Worm (Caenorhabditis elegans): ENCODE results near the gene spig-5.

The spig-5 gene

ce11 chrV:14347234-14347826 is 39.1 kb downstream of the spig-5 start, which contains the start of gene cept-2 (continued):
- TF ChIP-seq fkh-6 (tag; optimal IDR thresholded peaks at IDR 0.05) (no peak), ceh-18 (tag; optimal IDR thresholded peaks at IDR 0.05) (peak; percentile 77), ama-1 (optimal IDR thresholded peaks at IDR 0.05) (no peak), npax-4 (tag; optimal IDR thresholded peaks at IDR 0.05) (no peak), Y22D7AL.16 (tag; optimal IDR thresholded peaks at IDR 0.05) (no peak), hlh-13 (GFP tag; optimal IDR thresholded peaks at IDR 0.05) (no peak), unc-3 (GFP tag; conservative IDR thresholded peaks at IDR 0.05) (no peak), unc-3 (tag; optimal IDR thresholded peaks at IDR 0.05) (no peak), pros-1 (tag; optimal IDR thresholded peaks at IDR 0.05) (no peak), odd-2 (tag; optimal IDR thresholded peaks at IDR 0.05) (no peak), gmeb-2 (tag; optimal IDR thresholded peaks at IDR 0.05) (peak; percentile 21), rnt-1 (tag; optimal IDR thresholded peaks at IDR 0.05) (peak; percentile 84), fax-1 (tag; optimal IDR thresholded peaks at IDR 0.05) (peak; percentile 75), ztf-16 (tag; optimal IDR thresholded peaks at IDR 0.05) (peak; percentile 57), ceh-45 (GFP tag; IDR thresholded peaks at IDR 0.05) (no peak), nfya-1 (tag; optimal IDR thresholded peaks at IDR 0.05) (peak; percentile 75), unc-86 (tag; optimal IDR thresholded peaks at IDR 0.05) (peak; percentile 59), hlh-6 (tag; optimal IDR thresholded peaks at IDR 0.05) (no peak), C08G9.2 (tag; optimal IDR thresholded peaks at IDR 0.05) (peak; percentile 84), K09A11.1 (tag; optimal IDR thresholded peaks at IDR 0.05; ENCODE audit: insufficient read depth) (peak; percentile 21), elt-2 (tag; optimal IDR thresholded peaks at IDR 0.05) (no peak), ceh-30 (tag; optimal IDR thresholded peaks at IDR 0.05) (no peak), ahr-1 (tag; optimal IDR thresholded peaks at IDR 0.05) (peak; percentile 57), ttx-3 (tag; optimal IDR thresholded peaks at IDR 0.05) (no peak), T23F11.4 (GFP tag; optimal IDR thresholded peaks at IDR 0.05) (no peak), ceh-34 (tag; optimal IDR thresholded peaks at IDR 0.05) (peak; percentile 61), unc-55 (GFP tag; optimal IDR thresholded peaks at IDR 0.05) (no peak), syd-9 (tag; optimal IDR thresholded peaks at IDR 0.05) (no peak), hlh-8 (tag; optimal IDR thresholded peaks at IDR 0.05) (peak; percentile 58), lin-11 (tag; optimal IDR thresholded peaks at IDR 0.05) (no peak), ceh-31 (tag; optimal IDR thresholded peaks at IDR 0.05) (peak; percentile 94), ceh-6 (GFP tag; optimal IDR thresholded peaks at IDR 0.05) (no peak), C38D4.7 (GFP tag; optimal IDR thresholded peaks at IDR 0.05) (no peak), madf-2 (tag; optimal IDR thresholded peaks at IDR 0.05) (peak; percentile 44), pha-4 (tag; optimal IDR thresholded peaks at IDR 0.05) (no peak), tbx-2 (tag; optimal IDR thresholded peaks at IDR 0.05) (peak; percentile 87), pqm-1 (tag; optimal IDR thresholded peaks at IDR 0.05) (peak; percentile 8), ceh-22 (tag; optimal IDR thresholded peaks at IDR 0.05) (no peak), elt-4 (tag; optimal IDR thresholded peaks at IDR 0.05) (no peak), che-1 (tag; optimal IDR thresholded peaks at IDR 0.05) (no peak)

- TF ChIP-seq ztf-16 (tag; optimal IDR thresholded peaks at IDR 0.05) (no peak), hlh-8 (tag; optimal IDR thresholded peaks at IDR 0.05) (no peak)
Observed at ce11 chrV:14350498-14350897, 42.2 kb downstream of the spig-5 start.

- TF ChIP-seq C38D4.7 (GFP tag; optimal IDR thresholded peaks at IDR 0.05): no peak
- TF ChIP-seq C08G9.2 (tag; optimal IDR thresholded peaks at IDR 0.05): peak; percentile 64
- no peak for TF ChIP-seq ceh-45 (GFP tag; IDR thresholded peaks at IDR 0.05)
- TF ChIP-seq ets-4 (tag; optimal IDR thresholded peaks at IDR 0.05): peak; percentile 38
- peak; percentile 22 for TF ChIP-seq dve-1 (tag; optimal IDR thresholded peaks at IDR 0.05)
- TF ChIP-seq fkh-10 (GFP tag; optimal IDR thresholded peaks at IDR 0.05): peak; percentile 14
- peak; percentile 3 for TF ChIP-seq sdc-2 (tag; optimal IDR thresholded peaks at IDR 0.05)
- TF ChIP-seq pqm-1 (tag; optimal IDR thresholded peaks at IDR 0.05): peak; percentile 15
- peak; percentile 60 for TF ChIP-seq rnt-1 (tag; optimal IDR thresholded peaks at IDR 0.05)
- TF ChIP-seq ztf-16 (tag; optimal IDR thresholded peaks at IDR 0.05): no peak
- TF ChIP-seq fkh-6 (tag; optimal IDR thresholded peaks at IDR 0.05): peak; percentile 53
- peak; percentile 7 for TF ChIP-seq ceh-2 (tag; optimal IDR thresholded peaks at IDR 0.05)
- peak; percentile 0 for TF ChIP-seq madf-2 (tag; optimal IDR thresholded peaks at IDR 0.05)
- TF ChIP-seq mec-3 (tag; optimal IDR thresholded peaks at IDR 0.05; ENCODE audit: borderline replicate concordance): no peak
- peak; percentile 75 for TF ChIP-seq tbx-2 (tag; optimal IDR thresholded peaks at IDR 0.05)
- TF ChIP-seq ahr-1 (tag; optimal IDR thresholded peaks at IDR 0.05): no peak
- no peak for TF ChIP-seq ceh-6 (GFP tag; optimal IDR thresholded peaks at IDR 0.05)
- TF ChIP-seq hlh-6 (tag; optimal IDR thresholded peaks at IDR 0.05): peak; percentile 41
- no peak for TF ChIP-seq che-1 (tag; optimal IDR thresholded peaks at IDR 0.05)
- TF ChIP-seq ceh-31 (tag; optimal IDR thresholded peaks at IDR 0.05): peak; percentile 78
- TF ChIP-seq pha-4 (tag; optimal IDR thresholded peaks at IDR 0.05): no peak
- peak; percentile 58 for TF ChIP-seq pros-1 (tag; optimal IDR thresholded peaks at IDR 0.05)
- peak; percentile 24 for TF ChIP-seq syd-9 (tag; optimal IDR thresholded peaks at IDR 0.05)
- TF ChIP-seq unc-3 (GFP tag; conservative IDR thresholded peaks at IDR 0.05): no peak
- TF ChIP-seq unc-3 (tag; optimal IDR thresholded peaks at IDR 0.05): no peak
- TF ChIP-seq nfya-1 (tag; optimal IDR thresholded peaks at IDR 0.05): peak; percentile 62
- peak; percentile 11 for TF ChIP-seq hlh-8 (tag; optimal IDR thresholded peaks at IDR 0.05)
- no peak for TF ChIP-seq npax-4 (tag; optimal IDR thresholded peaks at IDR 0.05)
Observed at ce11 chrV:14350949-14351348, 42.7 kb downstream of the spig-5 start.
